Fruit fly (Drosophila melanogaster) whole organism, embryonic: ENCODE measurements around the gene CG9240.
A peak's percentile ranks its signal among the peaks of the same experiment; 100 is the strongest.

ENCODE experiments used
- ATbp ChIP-seq: fragments of 200-800 bp; sonication (Bioruptor generic); optimal IDR thresholded peaks from 2 replicates; lab custom pipeline; 2017; ENCODE audit warnings: missing biosample characterization, mild to moderate bottlenecking, missing genetic modification characterization, missing genetic modification reagents
- CG1024 ChIP-seq: fragments of 200-800 bp; sonication (Bioruptor generic); IDR thresholded peaks from 2 replicates; pipeline ENCODE4 v1.3.6; 2022; ENCODE audit warnings: missing biosample characterization, missing genetic modification characterization
- CG11504 ChIP-seq: fragments of 200-800 bp; sonication (Bioruptor generic); optimal IDR thresholded peaks from 3 replicates; lab custom pipeline; 2019; ENCODE audit warnings: missing biosample characterization, mild to moderate bottlenecking, missing genetic modification characterization, moderate library complexity
- CG12744 ChIP-seq: fragments of 200-800 bp; sonication (Bioruptor generic); optimal IDR thresholded peaks from 2 replicates; lab custom pipeline; 2016; ENCODE audit warnings: missing biosample characterization, missing genetic modification characterization
- CG12942 ChIP-seq: fragments of 200-800 bp; sonication (Bioruptor generic); optimal IDR thresholded peaks from 3 replicates; lab custom pipeline; 2016; ENCODE audit warnings: missing biosample characterization, missing genetic modification characterization
- CG13624 ChIP-seq: fragments of 200-800 bp; sonication (Bioruptor generic); optimal IDR thresholded peaks from 2 replicates; lab custom pipeline; 2016; ENCODE audit warnings: missing biosample characterization, missing genetic modification characterization
- CG15514 ChIP-seq: fragments of 200-800 bp; sonication (Bioruptor generic); optimal IDR thresholded peaks from 3 replicates; lab custom pipeline; 2017; ENCODE audit warnings: missing biosample characterization, missing genetic modification characterization, mild to moderate bottlenecking, moderate library complexity, missing genetic modification reagents
- CG16813 ChIP-seq: fragments of 200-800 bp; sonication (Bioruptor generic); IDR thresholded peaks from 3 replicates; pipeline ENCODE4 v1.3.6; 2022; ENCODE audit warnings: missing biosample characterization, missing genetic modification characterization; ENCODE audit not compliant: partially characterized antibody
- CG17186 ChIP-seq: fragments of 200-800 bp; sonication (Bioruptor generic); optimal IDR thresholded peaks from 3 replicates; lab custom pipeline; 2017; ENCODE audit warnings: missing biosample characterization, missing genetic modification reagents, missing genetic modification characterization
- CG17802 ChIP-seq: fragments of 200-800 bp; sonication (Bioruptor generic); optimal IDR thresholded peaks from 2 replicates; lab custom pipeline; 2018; ENCODE audit warnings: missing biosample characterization, mild to moderate bottlenecking, missing genetic modification characterization, moderate library complexity
- CG18764 ChIP-seq: fragments of 200-800 bp; sonication (Bioruptor generic); optimal IDR thresholded peaks from 3 replicates; lab custom pipeline; 2016; ENCODE audit warnings: missing biosample characterization, missing genetic modification characterization
- CG32772 ChIP-seq: fragments of 200-800 bp; sonication (Bioruptor generic); IDR thresholded peaks from 2 replicates; pipeline ENCODE4 v1.3.6; 2022; ENCODE audit warnings: missing biosample characterization, missing genetic modification characterization
- CG33213 ChIP-seq: fragments of 200-800 bp; sonication (Bioruptor generic); optimal IDR thresholded peaks from 3 replicates; lab custom pipeline; 2016; ENCODE audit warnings: missing biosample characterization, missing genetic modification characterization
- CG4282 ChIP-seq: fragments of 200-800 bp; sonication (Bioruptor generic); optimal IDR thresholded peaks from 2 replicates; lab custom pipeline; 2016; ENCODE audit warnings: missing biosample characterization, missing genetic modification characterization
- CG5245 ChIP-seq: fragments of 200-800 bp; sonication (Bioruptor generic); optimal IDR thresholded peaks from 3 replicates; lab custom pipeline; 2016; ENCODE audit warnings: missing biosample characterization, missing genetic modification characterization
- CG6654 ChIP-seq: fragments of 200-800 bp; sonication (Bioruptor generic); optimal IDR thresholded peaks from 2 replicates; lab custom pipeline; 2017; ENCODE audit warnings: missing biosample characterization, mild to moderate bottlenecking, missing genetic modification characterization
- CG7839 ChIP-seq: fragments of 200-800 bp; sonication (Bioruptor generic); optimal IDR thresholded peaks from 3 replicates; lab custom pipeline; 2018; ENCODE audit warnings: missing biosample characterization, mild to moderate bottlenecking, missing genetic modification characterization, moderate library complexity
- CG7928 ChIP-seq: fragments of 200-800 bp; sonication (Bioruptor generic); optimal IDR thresholded peaks from 2 replicates; lab custom pipeline; 2017; ENCODE audit warnings: missing biosample characterization, mild to moderate bottlenecking, missing genetic modification characterization
- CG9215 ChIP-seq: fragments of 200-800 bp; sonication (Bioruptor generic); IDR thresholded peaks from 2 replicates; pipeline ENCODE4 v1.3.6; 2022; ENCODE audit warnings: missing biosample characterization, missing genetic modification characterization
- CG9609 ChIP-seq: fragments of 200-800 bp; sonication (Bioruptor generic); optimal IDR thresholded peaks from 3 replicates; lab custom pipeline; 2016; ENCODE audit warnings: missing biosample characterization, missing genetic modification characterization
- CG9797 ChIP-seq: fragments of 200-800 bp; sonication (Bioruptor generic); optimal IDR thresholded peaks from 3 replicates; lab custom pipeline; 2018; ENCODE audit warnings: missing biosample characterization, mild to moderate bottlenecking, missing genetic modification characterization
- D19B ChIP-seq: fragments of 200-800 bp; sonication (Bioruptor generic); optimal IDR thresholded peaks from 2 replicates; lab custom pipeline; 2017; ENCODE audit warnings: missing biosample characterization, mild to moderate bottlenecking, missing genetic modification characterization
- Dad ChIP-seq: fragments of 200-800 bp; sonication (Bioruptor generic); optimal IDR thresholded peaks from 3 replicates; lab custom pipeline; 2016; ENCODE audit warnings: missing biosample characterization, missing genetic modification characterization
- Dbx ChIP-seq: fragments of 200-800 bp; sonication (Bioruptor generic); IDR thresholded peaks from 3 replicates; pipeline ENCODE4 v1.3.6; 2022; ENCODE audit warnings: missing biosample characterization, missing genetic modification characterization
- Dek ChIP-seq: fragments of 200-800 bp; sonication (Bioruptor generic); optimal IDR thresholded peaks from 3 replicates; lab custom pipeline; 2019; ENCODE audit warnings: missing biosample characterization, mild to moderate bottlenecking, missing genetic modification characterization, moderate library complexity
- Drgx ChIP-seq: fragments of 200-800 bp; sonication (Bioruptor generic); IDR thresholded peaks from 2 replicates; pipeline ENCODE4 v1.3.6; 2022; ENCODE audit warnings: missing biosample characterization, missing genetic modification characterization
- HLH4C ChIP-seq: fragments of 200-800 bp; sonication (Bioruptor generic); IDR thresholded peaks from 3 replicates; pipeline ENCODE4 v1.3.6; 2022; ENCODE audit warnings: missing biosample characterization, missing genetic modification characterization; ENCODE audit not compliant: partially characterized antibody
- NC2β ChIP-seq: fragments of 200-800 bp; sonication (Bioruptor generic); optimal IDR thresholded peaks from 2 replicates; lab custom pipeline; 2016; ENCODE audit warnings: missing biosample characterization, missing genetic modification characterization
- Nf-YB ChIP-seq: fragments of 200-800 bp; sonication (Bioruptor generic); optimal IDR thresholded peaks from 3 replicates; lab custom pipeline; 2019; ENCODE audit warnings: missing biosample characterization, mild to moderate bottlenecking, missing genetic modification characterization, moderate library complexity
- Nf-YC ChIP-seq: fragments of 200-800 bp; optimal IDR thresholded peaks from 3 replicates; lab custom pipeline; 2019; ENCODE audit warnings: missing biosample characterization, mild to moderate bottlenecking, missing genetic modification characterization, moderate library complexity
- Xrp1 ChIP-seq: fragments of 200-800 bp; sonication (Bioruptor generic); IDR thresholded peaks from 2 replicates; pipeline ENCODE4 v1.3.6; 2022; ENCODE audit warnings: missing biosample characterization, missing genetic modification characterization
- br ChIP-seq: fragments of >200 bp; optimal IDR thresholded peaks from 2 replicates; lab custom pipeline; 2017
- da ChIP-seq: fragments of 200-800 bp; sonication (Bioruptor generic); optimal IDR thresholded peaks from 2 replicates; lab custom pipeline; 2016; ENCODE audit warnings: missing biosample characterization, missing genetic modification characterization
- dan ChIP-seq: fragments of 200-800 bp; sonication (Bioruptor generic); IDR thresholded peaks from 2 replicates; pipeline ENCODE4 v1.3.6; 2022; ENCODE audit warnings: missing biosample characterization, missing genetic modification characterization
- disco-r ChIP-seq: fragments of 200-800 bp; sonication (Bioruptor generic); optimal IDR thresholded peaks from 2 replicates; lab custom pipeline; 2016; ENCODE audit warnings: missing biosample characterization, missing genetic modification characterization
- dysf ChIP-seq: fragments of 200-800 bp; sonication (Bioruptor generic); IDR thresholded peaks from 3 replicates; pipeline ENCODE4 v1.3.6; 2022; ENCODE audit warnings: missing biosample characterization, missing genetic modification characterization
- fd3F ChIP-seq: fragments of 200-800 bp; sonication (Bioruptor generic); optimal IDR thresholded peaks from 2 replicates; lab custom pipeline; 2018; ENCODE audit warnings: missing biosample characterization, mild to moderate bottlenecking, missing genetic modification characterization, moderate library complexity
- fd96Cb ChIP-seq: fragments of 200-800 bp; sonication (Bioruptor generic); optimal IDR thresholded peaks from 2 replicates; lab custom pipeline; 2018; ENCODE audit warnings: missing biosample characterization, mild to moderate bottlenecking, missing genetic modification characterization, moderate library complexity
- gcm ChIP-seq: fragments of 200-800 bp; sonication (Bioruptor generic); optimal IDR thresholded peaks from 2 replicates; lab custom pipeline; 2019; ENCODE audit warnings: missing biosample characterization, mild to moderate bottlenecking, missing genetic modification characterization, moderate library complexity
- h ChIP-seq: fragments of >200 bp; optimal IDR thresholded peaks from 2 replicates; lab custom pipeline; 2017
- jumu ChIP-seq: fragments of 200-800 bp; sonication (Bioruptor generic); optimal IDR thresholded peaks from 3 replicates; lab custom pipeline; 2016; ENCODE audit warnings: missing biosample characterization, missing genetic modification characterization
- ken ChIP-seq: fragments of 200-800 bp; sonication (Bioruptor generic); IDR thresholded peaks from 3 replicates; pipeline ENCODE4 v1.3.6; 2022; ENCODE audit warnings: missing biosample characterization, missing genetic modification characterization
- lbe ChIP-seq: fragments of 200-800 bp; sonication (Bioruptor generic); optimal IDR thresholded peaks from 2 replicates; lab custom pipeline; 2016; ENCODE audit warnings: missing biosample characterization, mild to moderate bottlenecking, missing genetic modification characterization
- odd ChIP-seq: fragments of 200-800 bp; sonication (Bioruptor generic); optimal IDR thresholded peaks from 2 replicates; lab custom pipeline; 2017; ENCODE audit warnings: missing biosample characterization, mild to moderate bottlenecking, missing genetic modification characterization
- p53 ChIP-seq: fragments of 200-800 bp; sonication (Bioruptor generic); optimal IDR thresholded peaks from 2 replicates; lab custom pipeline; 2016; ENCODE audit warnings: missing biosample characterization, missing genetic modification characterization
- pum ChIP-seq: fragments of 200-800 bp; sonication (Bioruptor generic); optimal IDR thresholded peaks from 2 replicates; lab custom pipeline; 2016; ENCODE audit warnings: missing biosample characterization, missing genetic modification characterization
- ro ChIP-seq: fragments of 200-800 bp; sonication (Bioruptor generic); IDR thresholded peaks from 2 replicates; pipeline ENCODE4 v1.3.6; 2022; ENCODE audit warnings: missing biosample characterization, missing genetic modification characterization
- sens ChIP-seq: fragments of 200-800 bp; sonication (Bioruptor generic); peaks from one replicate; lab custom pipeline; 2016; ENCODE audit warnings: missing biosample characterization, missing genetic modification characterization
- seq ChIP-seq: fragments of 200-800 bp; sonication (Bioruptor generic); IDR thresholded peaks from 2 replicates; pipeline ENCODE4 v1.3.6; 2022; ENCODE audit warnings: missing biosample characterization, missing genetic modification characterization
- slou ChIP-seq: fragments of 200-800 bp; sonication (Bioruptor generic); optimal IDR thresholded peaks from 3 replicates; lab custom pipeline; 2016; ENCODE audit warnings: missing biosample characterization, missing genetic modification characterization
- toy ChIP-seq: fragments of 200-800 bp; sonication (Bioruptor generic); IDR thresholded peaks from 2 replicates; pipeline ENCODE4 v1.3.6; 2022; ENCODE audit warnings: missing biosample characterization, missing genetic modification characterization
- trh ChIP-seq: fragments of 200-800 bp; sonication (Bioruptor generic); optimal IDR thresholded peaks from 2 replicates; lab custom pipeline; 2016; ENCODE audit warnings: missing biosample characterization, missing genetic modification characterization
- wdn ChIP-seq: fragments of 200-800 bp; sonication (Bioruptor generic); IDR thresholded peaks from 2 replicates; pipeline ENCODE4 v1.3.6; 2022; ENCODE audit warnings: missing biosample characterization, missing genetic modification characterization

CG9240 gene

dm6 chrX:15733995-15734394 lies 32.9 kb upstream of the CG9240 start, which contains the start of the genes CG12379 and MagR (continued):
- TF ChIP-seq toy: no peak
- no peak for TF ChIP-seq Nf-YB (GFP tag; lab: Kevin White, UChicago)
- TF ChIP-seq CG33213 (GFP tag; lab: Kevin White, UChicago): peak; percentile 27
- TF ChIP-seq CG17802 (tag; lab: Kevin White, UChicago): no peak
- peak; percentile 9 for TF ChIP-seq CG12744 (GFP tag; lab: Kevin White, UChicago)
- peak; percentile 79 for TF ChIP-seq HLH4C (GFP tag; lab: Robert Waterston, UW)
- no peak for TF ChIP-seq CG7839
- 0 out of 2 replicates have a peak, but pooled peaks have one; percentile 14 for TF ChIP-seq ro (GFP tag; lab: Robert Waterston, UW)
- TF ChIP-seq CG17186 (GFP tag; lab: Kevin White, UChicago): peak; percentile 7
- no peak for TF ChIP-seq Drgx (GFP tag; lab: Robert Waterston, UW)
- TF ChIP-seq Xrp1: peak; percentile 35; the same call in 1 of the 2 replicates
- TF ChIP-seq dan (GFP tag; lab: Robert Waterston, UW): no peak
- no peak for TF ChIP-seq trh (GFP tag; lab: Kevin White, UChicago)
- TF ChIP-seq wdn (GFP tag; lab: Robert Waterston, UW): no peak
- no peak for TF ChIP-seq seq (GFP tag; lab: Robert Waterston, UW)
- peak; percentile 61 for TF ChIP-seq Dbx (GFP tag; lab: Robert Waterston, UW)
- TF ChIP-seq da (GFP tag; lab: Kevin White, UChicago): no peak
- no peak for TF ChIP-seq h (lab: Kevin White, UChicago)
- no peak for TF ChIP-seq ATbp (GFP tag; lab: Kevin White, UChicago)
- TF ChIP-seq D19B (GFP tag; lab: Kevin White, UChicago): no peak
- no peak for TF ChIP-seq gcm (GFP tag; lab: Kevin White, UChicago)
- peak; percentile 56; the same call in 1 of the 3 replicates for TF ChIP-seq dysf (GFP tag; lab: Robert Waterston, UW)
- TF ChIP-seq slou: peak; percentile 35
- TF ChIP-seq CG5245: no peak
- TF ChIP-seq jumu (GFP tag; lab: Kevin White, UChicago): peak; percentile 52
- no peak for TF ChIP-seq fd3F
- TF ChIP-seq br (lab: Kevin White, UChicago): no peak
- TF ChIP-seq lbe: no peak
- TF ChIP-seq CG6654 (GFP tag; lab: Kevin White, UChicago): no peak
- TF ChIP-seq CG15514 (GFP tag; lab: Kevin White, UChicago): peak; percentile 58
- peak; percentile 53; the same call in 1 of the 2 replicates for TF ChIP-seq CG32772 (GFP tag; lab: Robert Waterston, UW)
- TF ChIP-seq CG1024: no peak
- TF ChIP-seq CG9215: peak; percentile 63
- TF ChIP-seq sens (GFP tag; lab: Kevin White, UChicago): peak; percentile 93
- TF ChIP-seq odd (GFP tag; lab: Kevin White, UChicago): no peak
- TF ChIP-seq CG16813 (GFP tag; lab: Robert Waterston, UW): peak; percentile 87
- peak; percentile 41 for TF ChIP-seq NC2β (GFP tag; lab: Kevin White, UChicago)
- TF ChIP-seq pum (GFP tag; lab: Kevin White, UChicago): peak; percentile 55
- TF ChIP-seq CG18764 (GFP tag; lab: Kevin White, UChicago): no peak
- peak; percentile 72 for TF ChIP-seq Nf-YC
- TF ChIP-seq CG9609 (GFP tag; lab: Kevin White, UChicago): peak; percentile 31
- TF ChIP-seq CG12942 (GFP tag; lab: Kevin White, UChicago): peak; percentile 3
- peak; percentile 10 for TF ChIP-seq CG7928 (GFP tag; lab: Kevin White, UChicago)
- no peak for TF ChIP-seq p53 (GFP tag; lab: Kevin White, UChicago)
- TF ChIP-seq Dek (tag; lab: Kevin White, UChicago): no peak
- TF ChIP-seq disco-r (GFP tag; lab: Kevin White, UChicago): peak; percentile 18
- no peak for TF ChIP-seq CG9797
- TF ChIP-seq ken (GFP tag; lab: Robert Waterston, UW): no peak
- peak; percentile 4 for TF ChIP-seq fd96Cb (tag; lab: Kevin White, UChicago)
- TF ChIP-seq CG4282 (GFP tag; lab: Kevin White, UChicago): no peak
- TF ChIP-seq Dad (GFP tag; lab: Kevin White, UChicago): peak; percentile 48
- TF ChIP-seq CG11504 (tag; lab: Kevin White, UChicago): no peak
- peak; percentile 21 for TF ChIP-seq CG13624 (GFP tag; lab: Kevin White, UChicago)
